Fruit fly (Drosophila melanogaster): ENCODE data around the gene tara.
A peak's percentile ranks its signal among the peaks of the same experiment; 100 is the strongest.

Gene tara

dm6 chr3R:16236713-16237641 is 11.5 kb downstream of the tara start (continued):
- peak; percentile 98 for TF ChIP-seq CG12659 (GFP tag; optimal IDR thresholded peaks at IDR 0.05)
- TF ChIP-seq Adf1 (GFP tag; IDR thresholded peaks at IDR 0.05) = no peak
- peak; percentile 40 for TF ChIP-seq MESR4 (GFP tag; optimal IDR thresholded peaks at IDR 0.05)
- TF ChIP-seq corto (GFP tag; optimal IDR thresholded peaks at IDR 0.05) = peak; percentile 96
- TF ChIP-seq CG7745 (tag; optimal IDR thresholded peaks at IDR 0.05) = peak; percentile 69
- TF ChIP-seq Sin3A (optimal IDR thresholded peaks at IDR 0.05) = no peak
- TF ChIP-seq trem (tag; optimal IDR thresholded peaks at IDR 0.05) = peak; percentile 95
- TF ChIP-seq CG14860 (GFP tag; IDR thresholded peaks at IDR 0.05; ENCODE audit: partially characterized antibody) = no peak
- TF ChIP-seq bigmax (GFP tag; optimal IDR thresholded peaks at IDR 0.05) = no peak
- peak; percentile 84 for TF ChIP-seq CG15073 (GFP tag; optimal IDR thresholded peaks at IDR 0.05)
- TF ChIP-seq CG15269 (tag; optimal IDR thresholded peaks at IDR 0.05) = peak; percentile 99
- peak; percentile 98 for TF ChIP-seq gcm (GFP tag; optimal IDR thresholded peaks at IDR 0.05)
- TF ChIP-seq sisA (GFP tag; IDR thresholded peaks at IDR 0.05) = no peak
- TF ChIP-seq tx (GFP tag; optimal IDR thresholded peaks at IDR 0.05) = peak; percentile 75
- TF ChIP-seq Fer1 (GFP tag; optimal IDR thresholded peaks at IDR 0.05) = peak; percentile 99
- peak; percentile 92 for TF ChIP-seq D19B (GFP tag; optimal IDR thresholded peaks at IDR 0.05)
- TF ChIP-seq crp (GFP tag; optimal IDR thresholded peaks at IDR 0.05) = peak in 1 of 2 experiments; percentile 65
- TF ChIP-seq B-H2 (GFP tag; optimal IDR thresholded peaks at IDR 0.05) = peak; percentile 96
- peak; percentile 99 for TF ChIP-seq dmrt99B (tag; optimal IDR thresholded peaks at IDR 0.05)
- no peak for TF ChIP-seq Bgb (GFP tag; IDR thresholded peaks at IDR 0.05; ENCODE audit: partially characterized antibody)
- peak; percentile 74 for TF ChIP-seq HLH54F (GFP tag; optimal IDR thresholded peaks at IDR 0.05)
- peak; percentile 97 for TF ChIP-seq bcd (GFP tag; optimal IDR thresholded peaks at IDR 0.05)
- peak; percentile 96 for TF ChIP-seq kni (GFP tag; optimal IDR thresholded peaks at IDR 0.05)
- TF ChIP-seq cad (GFP tag; optimal IDR thresholded peaks at IDR 0.05) = no peak
- TF ChIP-seq NFAT (GFP tag; IDR thresholded peaks at IDR 0.05) = no peak
- no peak for TF ChIP-seq CG43689 (GFP tag; IDR thresholded peaks at IDR 0.05)
- peak; percentile 87 for TF ChIP-seq mam (GFP tag; optimal IDR thresholded peaks at IDR 0.05)
- TF ChIP-seq ac (GFP tag; optimal IDR thresholded peaks at IDR 0.05) = peak; percentile 58
- TF ChIP-seq Hmx (GFP tag; optimal IDR thresholded peaks at IDR 0.05) = peak; percentile 49
- TF ChIP-seq CG16779 (GFP tag; IDR thresholded peaks at IDR 0.05) = no peak
- peak; percentile 95 for TF ChIP-seq CG16815 (GFP tag; optimal IDR thresholded peaks at IDR 0.05)
- no peak for TF ChIP-seq E2f2 (GFP tag; IDR thresholded peaks at IDR 0.05)
- peak; percentile 82 for TF ChIP-seq CG1647 (GFP tag; optimal IDR thresholded peaks at IDR 0.05)
- TF ChIP-seq Fer3 (tag; optimal IDR thresholded peaks at IDR 0.05) = peak; percentile 99
- TF ChIP-seq CG8388 (GFP tag; optimal IDR thresholded peaks at IDR 0.05) = peak; percentile 97
- TF ChIP-seq NfI (GFP tag; optimal IDR thresholded peaks at IDR 0.05) = peak; percentile 97
- TF ChIP-seq scrt (GFP tag; optimal IDR thresholded peaks at IDR 0.05) = peak; percentile 96
- peak; percentile 62 for TF ChIP-seq wek (GFP tag; optimal IDR thresholded peaks at IDR 0.05)
- TF ChIP-seq ham (GFP tag; IDR thresholded peaks at IDR 0.05) = no peak
- TF ChIP-seq CG15696 (tag; optimal IDR thresholded peaks at IDR 0.05) = peak; percentile 91
- TF ChIP-seq CG5953 (GFP tag; IDR thresholded peaks at IDR 0.05) = no peak
- peak; percentile 74 for TF ChIP-seq CG2116 (GFP tag; optimal IDR thresholded peaks at IDR 0.05)
- peak; percentile 70 for TF ChIP-seq CG16863 (GFP tag; optimal IDR thresholded peaks at IDR 0.05)
- TF ChIP-seq odd (GFP tag; optimal IDR thresholded peaks at IDR 0.05) = peak; percentile 96
- TF ChIP-seq CG18599 (GFP tag; optimal IDR thresholded peaks at IDR 0.05) = peak; percentile 99
- peak; percentile 51 for TF ChIP-seq CG1792 (GFP tag; optimal IDR thresholded peaks at IDR 0.05)
- TF ChIP-seq CG12236 (GFP tag; optimal IDR thresholded peaks at IDR 0.05) = peak; percentile 15
- TF ChIP-seq gfzf (GFP tag; optimal IDR thresholded peaks at IDR 0.05) = peak; percentile 3
